Fruit fly (Drosophila melanogaster) whole organism, embryonic: ENCODE results near the gene CG34116.
A peak's percentile ranks its signal among the peaks of the same experiment; 100 is the strongest.

Source experiments
- CG10431 ChIP-seq: fragments of 200-800 bp; sonication (Bioruptor generic); optimal IDR thresholded peaks from 3 replicates; lab custom pipeline; 2018; ENCODE audit warnings: missing biosample characterization, mild to moderate bottlenecking, missing genetic modification characterization
- CG12104 ChIP-seq: fragments of 200-800 bp; sonication (Bioruptor generic); optimal IDR thresholded peaks from 3 replicates; lab custom pipeline; 2016; ENCODE audit warnings: missing biosample characterization, missing genetic modification characterization
- CG13894 ChIP-seq: fragments of 200-800 bp; sonication (Bioruptor generic); optimal IDR thresholded peaks from 3 replicates; lab custom pipeline; 2018; ENCODE audit warnings: missing biosample characterization, mild to moderate bottlenecking, missing genetic modification characterization, moderate library complexity
- CG15479 ChIP-seq: fragments of 200-800 bp; sonication (Bioruptor generic); optimal IDR thresholded peaks from 3 replicates; lab custom pipeline; 2019; ENCODE audit warnings: missing biosample characterization, mild to moderate bottlenecking, missing genetic modification characterization, moderate library complexity
- CG15514 ChIP-seq: fragments of 200-800 bp; sonication (Bioruptor generic); optimal IDR thresholded peaks from 3 replicates; lab custom pipeline; 2017; ENCODE audit warnings: missing biosample characterization, missing genetic modification characterization, mild to moderate bottlenecking, moderate library complexity, missing genetic modification reagents
- CG1603 ChIP-seq: fragments of 200-800 bp; sonication (Bioruptor generic); optimal IDR thresholded peaks from 2 replicates; lab custom pipeline; 2019; ENCODE audit warnings: missing biosample characterization, mild to moderate bottlenecking, missing genetic modification characterization, moderate library complexity
- CG17359 ChIP-seq: fragments of 200-800 bp; sonication (Bioruptor generic); optimal IDR thresholded peaks from 3 replicates; lab custom pipeline; 2018; ENCODE audit warnings: missing biosample characterization, mild to moderate bottlenecking, missing genetic modification characterization, moderate library complexity
- CG32772 ChIP-seq: fragments of 200-800 bp; sonication (Bioruptor generic); IDR thresholded peaks from 2 replicates; pipeline ENCODE4 v1.3.6; 2022; ENCODE audit warnings: missing biosample characterization, missing genetic modification characterization
- CG34422 ChIP-seq: fragments of 200-800 bp; sonication (Bioruptor generic); IDR thresholded peaks from 3 replicates; pipeline ENCODE4 v1.3.6; 2022; ENCODE audit warnings: missing biosample characterization, missing genetic modification characterization
- CG3838 ChIP-seq: fragments of 200-800 bp; sonication (Bioruptor generic); optimal IDR thresholded peaks from 3 replicates; lab custom pipeline; 2016; ENCODE audit warnings: missing biosample characterization, missing genetic modification characterization
- CG4328 ChIP-seq: fragments of 200-800 bp; sonication (Bioruptor generic); optimal IDR thresholded peaks from 3 replicates; lab custom pipeline; 2017; ENCODE audit warnings: missing biosample characterization, missing genetic modification reagents, missing genetic modification characterization
- CG4424 ChIP-seq: fragments of 200-800 bp; sonication (Bioruptor generic); optimal IDR thresholded peaks from 3 replicates; lab custom pipeline; 2016; ENCODE audit warnings: missing biosample characterization, missing genetic modification characterization
- Chrac-16 ChIP-seq: fragments of 200-800 bp; sonication (Bioruptor generic); optimal IDR thresholded peaks from 3 replicates; lab custom pipeline; 2016; ENCODE audit warnings: missing biosample characterization, missing genetic modification characterization
- Dfd ChIP-seq, 2 experiments: fragments of >200 bp; optimal IDR thresholded peaks; 2 replicates each; lab custom pipeline; 2017; ENCODE audit warnings: missing biosample characterization in 2 of 2, missing genetic modification characterization in 2 of 2
- Dip3 ChIP-seq: fragments of 200-800 bp; sonication (Bioruptor generic); optimal IDR thresholded peaks from 3 replicates; lab custom pipeline; 2016; ENCODE audit warnings: missing biosample characterization, missing genetic modification characterization
- Dll ChIP-seq: fragments of 200-800 bp; sonication (Bioruptor generic); IDR thresholded peaks from 4 replicates; pipeline ENCODE4 v1.3.6; 2022; ENCODE audit warnings: missing biosample characterization, missing genetic modification characterization; ENCODE audit not compliant: partially characterized antibody
- Elba2 ChIP-seq: fragments of 200-800 bp; sonication (Bioruptor generic); optimal IDR thresholded peaks from 3 replicates; lab custom pipeline; 2016; ENCODE audit warnings: missing biosample characterization, missing genetic modification characterization
- Gsc ChIP-seq: fragments of 200-800 bp; sonication (Bioruptor generic); IDR thresholded peaks from 2 replicates; pipeline ENCODE4 v1.3.6; 2022; ENCODE audit warnings: missing biosample characterization, missing genetic modification characterization
- Max ChIP-seq: fragments of 200-800 bp; sonication (Bioruptor generic); optimal IDR thresholded peaks from 2 replicates; lab custom pipeline; 2016; ENCODE audit warnings: missing biosample characterization, mild to moderate bottlenecking, missing genetic modification characterization
- Med ChIP-seq: fragments of 200-800 bp; sonication (Bioruptor generic); peaks from one replicate; lab custom pipeline; 2016; ENCODE audit warnings: missing biosample characterization, missing genetic modification characterization, mild to moderate bottlenecking, inconsistent platforms, moderate library complexity
- NC2α ChIP-seq: fragments of 200-800 bp; sonication (Bioruptor generic); optimal IDR thresholded peaks from 2 replicates; lab custom pipeline; 2016; ENCODE audit warnings: missing biosample characterization, missing genetic modification characterization
- Ravus ChIP-seq: fragments of 200-800 bp; sonication (Bioruptor generic); IDR thresholded peaks from 2 replicates; pipeline ENCODE4 v1.3.6; 2022; ENCODE audit warnings: missing biosample characterization, missing genetic modification characterization
- Taf1 ChIP-seq: fragments of 200-800 bp; sonication (Bioruptor generic); IDR thresholded peaks from 2 replicates; pipeline ENCODE4 v1.3.6; 2022; ENCODE audit warnings: missing biosample characterization, missing genetic modification characterization
- ara ChIP-seq: fragments of 200-800 bp; sonication (Bioruptor generic); IDR thresholded peaks from 2 replicates; pipeline ENCODE4 v1.3.6; 2022; ENCODE audit warnings: missing biosample characterization, missing genetic modification characterization
- ato ChIP-seq: fragments of 200-800 bp; sonication (Bioruptor generic); IDR thresholded peaks from 2 replicates; pipeline ENCODE4 v1.3.6; 2022; ENCODE audit warnings: missing biosample characterization, missing genetic modification characterization; ENCODE audit not compliant: partially characterized antibody
- bbx ChIP-seq: fragments of 200-800 bp; sonication (Bioruptor generic); IDR thresholded peaks from 2 replicates; pipeline ENCODE4 v1.3.6; 2022; ENCODE audit warnings: missing biosample characterization, missing genetic modification characterization; ENCODE audit not compliant: partially characterized antibody
- chinmo ChIP-seq: fragments of 200-800 bp; sonication (Bioruptor generic); IDR thresholded peaks from 4 replicates; pipeline ENCODE4 v1.3.6; 2022; ENCODE audit warnings: missing biosample characterization, missing genetic modification characterization; ENCODE audit not compliant: partially characterized antibody
- ci ChIP-seq: fragments of 200-800 bp; sonication (Bioruptor generic); IDR thresholded peaks from 3 replicates; pipeline ENCODE4 v1.3.6; 2022; ENCODE audit warnings: missing biosample characterization, missing genetic modification characterization
- fd102C ChIP-seq: fragments of 200-800 bp; sonication (Bioruptor generic); optimal IDR thresholded peaks from 2 replicates; lab custom pipeline; 2018; ENCODE audit warnings: missing biosample characterization, mild to moderate bottlenecking, missing genetic modification characterization, moderate library complexity
- fd3F ChIP-seq: fragments of 200-800 bp; sonication (Bioruptor generic); optimal IDR thresholded peaks from 2 replicates; lab custom pipeline; 2018; ENCODE audit warnings: missing biosample characterization, mild to moderate bottlenecking, missing genetic modification characterization, moderate library complexity
- hkb ChIP-seq, 2 experiments: fragments of 200-800 bp in 1 of 2; fragments of >200 bp in 1 of 2; sonication (Bioruptor generic) in 1 of 2; IDR thresholded peaks in 1 of 2; optimal IDR thresholded peaks in 1 of 2; 2 replicates each; pipeline versions ENCODE4 v1.3.6 to Lab custom; 2017 to 2022; ENCODE audit warnings: missing biosample characterization in 1 of 2, missing genetic modification characterization in 1 of 2
- kay ChIP-seq: fragments of 200-800 bp; sonication (Bioruptor generic); optimal IDR thresholded peaks from 2 replicates; lab custom pipeline; 2016; ENCODE audit warnings: missing biosample characterization, missing genetic modification characterization
- mam ChIP-seq: fragments of 200-800 bp; sonication (Bioruptor generic); optimal IDR thresholded peaks from 3 replicates; lab custom pipeline; 2016; ENCODE audit warnings: missing biosample characterization, missing genetic modification characterization
- pan ChIP-seq, 4 experiments: fragments of >200 bp in 3 of 4; fragments of 200-800 bp in 1 of 4; sonication (Bioruptor generic) in 1 of 4; optimal IDR thresholded peaks in 3 of 4; IDR thresholded peaks in 1 of 4; 2 replicates each; pipeline versions ENCODE4 v1.3.6 to Lab custom; 2017 to 2022; ENCODE audit warnings: missing biosample characterization in 2 of 4, missing genetic modification characterization in 2 of 4, mixed read lengths in 1 of 4
- pfk ChIP-seq: fragments of 200-800 bp; sonication (Bioruptor generic); optimal IDR thresholded peaks from 2 replicates; lab custom pipeline; 2018; ENCODE audit warnings: missing biosample characterization, mild to moderate bottlenecking, missing genetic modification characterization, moderate library complexity
- sens ChIP-seq: fragments of 200-800 bp; sonication (Bioruptor generic); peaks from one replicate; lab custom pipeline; 2016; ENCODE audit warnings: missing biosample characterization, missing genetic modification characterization
- sna ChIP-seq: fragments of 200-800 bp; sonication (Bioruptor generic); IDR thresholded peaks from 2 replicates; pipeline ENCODE4 v1.3.6; 2022; ENCODE audit warnings: missing biosample characterization, missing genetic modification characterization; ENCODE audit not compliant: partially characterized antibody
- sob ChIP-seq: fragments of 200-800 bp; sonication (Bioruptor generic); IDR thresholded peaks from 2 replicates; pipeline ENCODE4 v1.3.6; 2022; ENCODE audit warnings: missing biosample characterization, missing genetic modification characterization
- sr ChIP-seq: fragments of 200-800 bp; sonication (Bioruptor generic); IDR thresholded peaks from 3 replicates; pipeline ENCODE4 v1.3.6; 2022; ENCODE audit warnings: missing biosample characterization, missing genetic modification characterization
- sug ChIP-seq: fragments of 200-800 bp; optimal IDR thresholded peaks from 2 replicates; lab custom pipeline; 2019; ENCODE audit warnings: missing biosample characterization, mild to moderate bottlenecking, missing genetic modification characterization, moderate library complexity
- unc-4 ChIP-seq: fragments of 200-800 bp; sonication (Bioruptor generic); IDR thresholded peaks from 2 replicates; pipeline ENCODE4 v1.3.6; 2022; ENCODE audit warnings: missing biosample characterization, missing genetic modification characterization; ENCODE audit not compliant: partially characterized antibody
- vnd ChIP-seq: fragments of 200-800 bp; sonication (Bioruptor generic); IDR thresholded peaks from 3 replicates; pipeline ENCODE4 v1.3.6; 2022; ENCODE audit warnings: missing biosample characterization, missing genetic modification characterization; ENCODE audit not compliant: partially characterized antibody
- vvl ChIP-seq: fragments of 200-800 bp; sonication (Bioruptor generic); IDR thresholded peaks from 2 replicates; pipeline ENCODE4 v1.3.6; 2022; ENCODE audit warnings: missing biosample characterization, missing genetic modification characterization
- wdn ChIP-seq: fragments of 200-800 bp; sonication (Bioruptor generic); IDR thresholded peaks from 2 replicates; pipeline ENCODE4 v1.3.6; 2022; ENCODE audit warnings: missing biosample characterization, missing genetic modification characterization

Gene CG34116

dm6 chr3L:19813075-19813903 lies 7.5 kb upstream of the CG34116 start, which contains the start of gene Cyp305a1 (continued):
- peak; percentile 37 for TF ChIP-seq pfk (GFP tag; lab: Kevin White, UChicago)
- peak; percentile 82 for TF ChIP-seq CG13894 (tag; lab: Kevin White, UChicago)

- TF ChIP-seq CG15514 (GFP tag; lab: Kevin White, UChicago) = no peak
- no peak for TF ChIP-seq pan (optimal IDR thresholded peaks at IDR 0.05; lab: Kevin White, UChicago)
- TF ChIP-seq pan (GFP tag; optimal IDR thresholded peaks at IDR 0.05 in 1 of 2, IDR thresholded peaks at IDR 0.05 in 1 of 2) = no peak
- no peak for TF ChIP-seq Dip3 (GFP tag; lab: Kevin White, UChicago)
- TF ChIP-seq NC2α (GFP tag; lab: Kevin White, UChicago) = no peak
- no peak for TF ChIP-seq Gsc (GFP tag; lab: Robert Waterston, UW)
- no peak for TF ChIP-seq CG4328 (GFP tag; lab: Kevin White, UChicago)
- TF ChIP-seq Dll (GFP tag; lab: Robert Waterston, UW) = no peak
- TF ChIP-seq CG4424 (GFP tag; lab: Kevin White, UChicago) = no peak
- no peak for TF ChIP-seq CG32772 (GFP tag; lab: Robert Waterston, UW)
- TF ChIP-seq chinmo (GFP tag; lab: Robert Waterston, UW) = 0 out of 4 replicates have a peak, but pooled peaks have one; percentile 58
- TF ChIP-seq Elba2 (GFP tag; lab: Kevin White, UChicago) = peak; percentile 34
- no peak for TF ChIP-seq Chrac-16 (GFP tag; lab: Kevin White, UChicago)
- TF ChIP-seq Ravus (GFP tag; lab: Robert Waterston, UW) = no peak
- TF ChIP-seq sug (tag; lab: Kevin White, UChicago) = no peak
- TF ChIP-seq CG10431 (GFP tag; lab: Kevin White, UChicago) = no peak
- TF ChIP-seq CG12104 (GFP tag; lab: Kevin White, UChicago) = no peak
- TF ChIP-seq sr (GFP tag; lab: Robert Waterston, UW) = no peak
- no peak for TF ChIP-seq wdn
- peak; percentile 58 for TF ChIP-seq vvl (GFP tag; lab: Robert Waterston, UW)
- TF ChIP-seq Taf1 (GFP tag; lab: Robert Waterston, UW) = no peak
Measured at dm6 chr3L:19812491-19812890, 6.7 kb upstream of the CG34116 start.

DNA sequence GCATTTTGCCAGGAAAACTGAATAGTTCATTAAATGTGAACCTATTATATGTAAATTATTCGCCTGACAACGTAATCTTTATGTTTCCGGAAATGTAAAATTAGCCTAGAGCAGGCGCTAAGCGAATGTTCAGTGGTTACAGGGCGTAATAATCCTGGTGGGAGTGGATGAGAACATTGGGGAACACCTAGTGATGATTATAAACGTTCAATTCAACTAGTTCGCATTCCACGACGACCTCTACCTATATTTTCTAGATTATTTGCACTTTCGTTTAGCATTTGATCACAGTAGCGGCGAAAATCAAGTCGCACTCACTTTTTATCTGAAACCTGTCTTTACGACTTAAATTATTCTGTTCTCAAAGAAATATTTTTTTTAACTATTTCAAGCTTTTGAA lies 1.7 kb upstream of the CG34116 start:
- TF ChIP-seq kay = no peak
- peak; percentile 91 for TF ChIP-seq CG15514 (GFP tag; lab: Kevin White, UChicago)
- no peak for TF ChIP-seq Dfd (GFP tag; optimal IDR thresholded peaks at IDR 0.05; lab: Kevin White, UChicago)
- TF ChIP-seq CG34422 (GFP tag; lab: Robert Waterston, UW) = 0 out of 3 replicates have a peak, but pooled peaks have one; percentile 2
- no peak for TF ChIP-seq sob (GFP tag; lab: Robert Waterston, UW)
- TF ChIP-seq hkb (optimal IDR thresholded peaks at IDR 0.05; lab: Kevin White, UChicago) = no peak
- TF ChIP-seq hkb (GFP tag; IDR thresholded peaks at IDR 0.05; lab: Robert Waterston, UW) = no peak
- TF ChIP-seq mam = no peak
- no peak for TF ChIP-seq fd3F (GFP tag; lab: Kevin White, UChicago)
- no peak for TF ChIP-seq CG17359 (tag; lab: Kevin White, UChicago)
- TF ChIP-seq sens = peak; percentile 24
- no peak for TF ChIP-seq ci

DNA sequence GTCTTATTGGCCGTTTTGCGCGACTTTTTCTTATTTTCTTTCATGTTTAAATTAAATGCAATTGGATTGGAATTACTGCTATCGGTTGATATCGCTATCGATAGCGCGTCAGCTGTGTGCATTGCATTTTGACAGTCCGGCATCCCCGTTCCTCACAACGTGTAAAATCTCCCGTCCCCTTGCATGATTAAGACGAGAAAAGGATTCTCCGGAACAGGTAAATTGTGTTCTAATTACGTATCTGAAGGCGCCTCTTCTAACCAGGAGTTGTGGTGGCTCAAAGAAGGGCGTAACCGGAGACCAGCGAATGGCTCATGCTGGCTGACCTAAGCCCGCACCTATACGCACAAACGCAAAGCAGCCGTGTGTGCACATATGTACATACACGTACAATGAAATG lies 1.3 kb upstream of the CG34116 start, which contains the start of the genes CG14104 and Kap-alpha1:
TSS of gene CG14104 (minus strand) at position 97 of the 400 bp plus-strand sequence.
TSS of gene Kap-alpha1 (plus strand) at position 130 of the 400 bp plus-strand sequence.
- TF ChIP-seq bbx (GFP tag; lab: Robert Waterston, UW) (peak; percentile 77), unc-4 (peak; percentile 70), Med (GFP tag; lab: Kevin White, UChicago) (peak; percentile 85), sna (GFP tag; lab: Robert Waterston, UW) (peak; percentile 57), fd102C (no peak), CG3838 (GFP tag; lab: Kevin White, UChicago) (no peak), CG15479 (GFP tag; lab: Kevin White, UChicago) (peak; percentile 61), Max (peak; percentile 21), ara (GFP tag; lab: Robert Waterston, UW) (no peak), vnd (GFP tag; lab: Robert Waterston, UW) (peak; percentile 62), ato (GFP tag; lab: Robert Waterston, UW) (peak; percentile 16; the same call in 1 of the 2 replicates), CG1603 (tag; lab: Kevin White, UChicago) (peak; percentile 34), Dll (GFP tag; lab: Robert Waterston, UW) (peak; percentile 73; the same call in 3 of the 4 replicates)
